Fruit fly (Drosophila melanogaster): ENCODE measurements around the gene Lectin-galC1.

The Lectin-galC1 gene

dm6 chr2L:19377129-19378083 lies 39.8 kb upstream of the Lectin-galC1 start (continued):
- TF ChIP-seq wor (GFP tag; IDR thresholded peaks at IDR 0.05), result no peak
- peak; percentile 80 for TF ChIP-seq CG2712 (tag; optimal IDR thresholded peaks at IDR 0.05)
- TF ChIP-seq CG9437 (GFP tag; optimal IDR thresholded peaks at IDR 0.05), result peak; percentile 3
- TF ChIP-seq CG8290 (GFP tag; optimal IDR thresholded peaks at IDR 0.05), result peak; percentile 22
- TF ChIP-seq CG8290 (tag; optimal IDR thresholded peaks at IDR 0.05), result no peak
- TF ChIP-seq grau (tag; optimal IDR thresholded peaks at IDR 0.05), result peak; percentile 52
- TF ChIP-seq salm (tag; optimal IDR thresholded peaks at IDR 0.05), result no peak
- peak; percentile 26 for TF ChIP-seq CG18619 (GFP tag; optimal IDR thresholded peaks at IDR 0.05)
- peak; percentile 21 for TF ChIP-seq CG10654 (GFP tag; optimal IDR thresholded peaks at IDR 0.05)
- no peak for TF ChIP-seq CG11456 (GFP tag; IDR thresholded peaks at IDR 0.05)
- TF ChIP-seq p53 (GFP tag; optimal IDR thresholded peaks at IDR 0.05), result no peak
- TF ChIP-seq gcm (GFP tag; optimal IDR thresholded peaks at IDR 0.05), result peak; percentile 41
- TF ChIP-seq CG17612 (GFP tag; IDR thresholded peaks at IDR 0.05), result no peak
- TF ChIP-seq CG30431 (GFP tag; optimal IDR thresholded peaks at IDR 0.05), result peak; percentile 46
- no peak for TF ChIP-seq psq (GFP tag; optimal IDR thresholded peaks at IDR 0.05)
- TF ChIP-seq H15 (GFP tag; IDR thresholded peaks at IDR 0.05), result peak; percentile 48; the same call in 1 of the 3 replicates
- no peak for TF ChIP-seq CG10431 (GFP tag; optimal IDR thresholded peaks at IDR 0.05)
- TF ChIP-seq HLHmδ (GFP tag; optimal IDR thresholded peaks at IDR 0.05), result no peak
- TF ChIP-seq CG3163 (GFP tag; optimal IDR thresholded peaks at IDR 0.05), result no peak
- TF ChIP-seq CG6175 (GFP tag; IDR thresholded peaks at IDR 0.05), result no peak
- no peak for TF ChIP-seq en (GFP tag; optimal IDR thresholded peaks at IDR 0.05)
- TF ChIP-seq HLH3B (GFP tag; IDR thresholded peaks at IDR 0.05), result peak; percentile 22; the same call in 1 of the 2 replicates
- TF ChIP-seq CG1832 (GFP tag; optimal IDR thresholded peaks at IDR 0.05), result no peak
- TF ChIP-seq Chrac-16 (GFP tag; optimal IDR thresholded peaks at IDR 0.05), result peak; percentile 49
- no peak for TF ChIP-seq repo (GFP tag; optimal IDR thresholded peaks at IDR 0.05)
- no peak for TF ChIP-seq inv (GFP tag; IDR thresholded peaks at IDR 0.05; ENCODE audit: partially characterized antibody)
- TF ChIP-seq dmrt11E (tag; optimal IDR thresholded peaks at IDR 0.05), result peak; percentile 80
- TF ChIP-seq Rfx (GFP tag; IDR thresholded peaks at IDR 0.05), result 0 out of 2 replicates have a peak, but pooled peaks have one; percentile 9
- TF ChIP-seq ewg (GFP tag; optimal IDR thresholded peaks at IDR 0.05), result peak; percentile 5
- no peak for TF ChIP-seq pita (GFP tag; optimal IDR thresholded peaks at IDR 0.05)
- no peak for TF ChIP-seq bbx (GFP tag; IDR thresholded peaks at IDR 0.05; ENCODE audit: partially characterized antibody)
- no peak for TF ChIP-seq Usf (GFP tag; optimal IDR thresholded peaks at IDR 0.05)
- TF ChIP-seq Ets65A (GFP tag), result peak; percentile 60
- TF ChIP-seq Jarid2 (GFP tag; optimal IDR thresholded peaks at IDR 0.05), result no peak
- peak; percentile 32 for TF ChIP-seq CG9817 (tag; optimal IDR thresholded peaks at IDR 0.05)
- peak; percentile 10 for TF ChIP-seq CG12071 (GFP tag; optimal IDR thresholded peaks at IDR 0.05)
- TF ChIP-seq CG7963 (GFP tag; IDR thresholded peaks at IDR 0.05; ENCODE audit: partially characterized antibody), result no peak
- no peak for TF ChIP-seq Rx (GFP tag; IDR thresholded peaks at IDR 0.05)
- TF ChIP-seq H2.0 (GFP tag; IDR thresholded peaks at IDR 0.05), result peak; percentile 48
- no peak for TF ChIP-seq CG4707 (GFP tag; optimal IDR thresholded peaks at IDR 0.05)
- TF ChIP-seq CG14441 (GFP tag; IDR thresholded peaks at IDR 0.05), result no peak
- TF ChIP-seq Aef1 (GFP tag; IDR thresholded peaks at IDR 0.05), result no peak
- TF ChIP-seq NfI (GFP tag; optimal IDR thresholded peaks at IDR 0.05), result no peak
- TF ChIP-seq dati (GFP tag; IDR thresholded peaks at IDR 0.05), result no peak
- no peak for TF ChIP-seq wdn (GFP tag; IDR thresholded peaks at IDR 0.05)
- peak; percentile 54 for TF ChIP-seq CG6689 (GFP tag; IDR thresholded peaks at IDR 0.05)
- TF ChIP-seq CG2199 (GFP tag; IDR thresholded peaks at IDR 0.05), result no peak
- TF ChIP-seq E2f2 (GFP tag; IDR thresholded peaks at IDR 0.05), result no peak
- TF ChIP-seq Ravus (GFP tag; IDR thresholded peaks at IDR 0.05), result no peak
- no peak for TF ChIP-seq ken (GFP tag; IDR thresholded peaks at IDR 0.05)

Data from whole organism, embryonic.